Worm (Caenorhabditis elegans): ENCODE measurements around the gene srg-23.

Gene srg-23

ce11 chrII:3048989-3049388, 47.0 kb downstream of the srg-23 start:
- TF ChIP-seq alr-1 (tag; optimal IDR thresholded peaks at IDR 0.05), result no peak
- no peak for TF ChIP-seq nhr-12 (tag; optimal IDR thresholded peaks at IDR 0.05)
- TF ChIP-seq sma-9 (GFP tag; optimal IDR thresholded peaks at IDR 0.05), result no peak
- TF ChIP-seq sma-9 (tag; optimal IDR thresholded peaks at IDR 0.05), result no peak
- TF ChIP-seq ztf-11 (tag; optimal IDR thresholded peaks at IDR 0.05), result no peak
- TF ChIP-seq ama-1 (optimal IDR thresholded peaks at IDR 0.05), result no peak
- TF ChIP-seq R02D3.7 (tag; optimal IDR thresholded peaks at IDR 0.05), result no peak

ce11 chrII:3048378-3048777, 47.6 kb downstream of the srg-23 start, which contains the start of gene sri-28:
Gene sri-28 (plus strand): TSS chrII:3048678.
- TF ChIP-seq elt-3 (tag; optimal IDR thresholded peaks at IDR 0.05) (no peak), nhr-23 (tag; optimal IDR thresholded peaks at IDR 0.05) (no peak), nhr-129 (tag; optimal IDR thresholded peaks at IDR 0.05) (no peak), unc-62 (GFP tag; optimal IDR thresholded peaks at IDR 0.05) (no peak), gmeb-1 (tag; optimal IDR thresholded peaks at IDR 0.05) (no peak), mab-5 (tag; optimal IDR thresholded peaks at IDR 0.05) (no peak), blmp-1 (tag; optimal IDR thresholded peaks at IDR 0.05; ENCODE audit: insufficient read depth) (no peak), skn-1 (tag; optimal IDR thresholded peaks at IDR 0.05) (no peak), alr-1 (tag; optimal IDR thresholded peaks at IDR 0.05) (no peak)

- TF ChIP-seq ama-1 (optimal IDR thresholded peaks at IDR 0.05) (no peak), R02D3.7 (tag; optimal IDR thresholded peaks at IDR 0.05) (no peak)
These were observed 50.1 kb downstream of the srg-23 start, which contains the start of gene sri-30 for ce11 chrII:3045875-3046274. Gene sri-30 (plus strand): TSS chrII:3046175.

- no peak for TF ChIP-seq ama-1 (optimal IDR thresholded peaks at IDR 0.05)
- no peak for TF ChIP-seq sma-3 (GFP tag; optimal IDR thresholded peaks at IDR 0.05)
- no peak for TF ChIP-seq C34F6.9 (tag; optimal IDR thresholded peaks at IDR 0.05)
- no peak for TF ChIP-seq nhr-6 (tag; optimal IDR thresholded peaks at IDR 0.05)
- no peak for TF ChIP-seq aly-2 (tag; optimal IDR thresholded peaks at IDR 0.05)
- no peak for TF ChIP-seq lin-39 (tag; optimal IDR thresholded peaks at IDR 0.05)
- no peak for TF ChIP-seq R02D3.7 (tag; optimal IDR thresholded peaks at IDR 0.05)
- TF ChIP-seq ceh-16 (tag; optimal IDR thresholded peaks at IDR 0.05), result no peak
- no peak for TF ChIP-seq ZK546.5 (tag; optimal IDR thresholded peaks at IDR 0.05)
- no peak for TF ChIP-seq peb-1 (tag; optimal IDR thresholded peaks at IDR 0.05)
- no peak for TF ChIP-seq unc-39 (tag; optimal IDR thresholded peaks at IDR 0.05)
- no peak for TF ChIP-seq ztf-11 (tag; optimal IDR thresholded peaks at IDR 0.05)
- no peak for TF ChIP-seq sem-4 (tag; optimal IDR thresholded peaks at IDR 0.05)
- TF ChIP-seq nhr-129 (tag; optimal IDR thresholded peaks at IDR 0.05), result no peak
- no peak for TF ChIP-seq lsy-2 (tag; optimal IDR thresholded peaks at IDR 0.05)
- TF ChIP-seq ztf-1 (GFP tag; conservative IDR thresholded peaks at IDR 0.05), result no peak
- no peak for TF ChIP-seq lin-11 (tag; optimal IDR thresholded peaks at IDR 0.05)
These were observed 50.5 kb downstream of the srg-23 start for ce11 chrII:3045422-3045821.

- no peak for TF ChIP-seq elt-1 (tag; optimal IDR thresholded peaks at IDR 0.05)
These were observed 51.9 kb downstream of the srg-23 start, which contains the start of gene sri-29 for ce11 chrII:3044023-3044422. Gene sri-29 (plus strand): TSS chrII:3044323.
